Fruit fly (Drosophila melanogaster) whole organism, embryonic: ENCODE data around the gene mat.
A peak's percentile ranks its signal among the peaks of the same experiment; 100 is the strongest.

Experiments
- CG14710 ChIP-seq: fragments of 200-800 bp; sonication (Bioruptor generic); optimal IDR thresholded peaks from 3 replicates; lab custom pipeline; 2019; ENCODE audit warnings: missing biosample characterization, mild to moderate bottlenecking, missing genetic modification characterization, moderate library complexity
- CG16813 ChIP-seq: fragments of 200-800 bp; sonication (Bioruptor generic); IDR thresholded peaks from 3 replicates; pipeline ENCODE4 v1.3.6; 2022; ENCODE audit warnings: missing biosample characterization, missing genetic modification characterization; ENCODE audit not compliant: partially characterized antibody
- CG5245 ChIP-seq: fragments of 200-800 bp; sonication (Bioruptor generic); optimal IDR thresholded peaks from 3 replicates; lab custom pipeline; 2016; ENCODE audit warnings: missing biosample characterization, missing genetic modification characterization
- Camta ChIP-seq: fragments of 200-800 bp; sonication (Bioruptor generic); optimal IDR thresholded peaks from 2 replicates; lab custom pipeline; 2016; ENCODE audit warnings: missing biosample characterization, missing genetic modification characterization
- Sin3A ChIP-seq: fragments of >200 bp; optimal IDR thresholded peaks from 2 replicates; lab custom pipeline; 2018
- al ChIP-seq: fragments of 200-800 bp; sonication (Bioruptor generic); IDR thresholded peaks from 2 replicates; pipeline ENCODE4 v1.3.6; 2022; ENCODE audit warnings: missing biosample characterization, missing genetic modification characterization
- ci ChIP-seq: fragments of 200-800 bp; sonication (Bioruptor generic); IDR thresholded peaks from 3 replicates; pipeline ENCODE4 v1.3.6; 2022; ENCODE audit warnings: missing biosample characterization, missing genetic modification characterization
- dmrt99B ChIP-seq: fragments of 200-800 bp; sonication (Bioruptor generic); optimal IDR thresholded peaks from 2 replicates; lab custom pipeline; 2018; ENCODE audit warnings: missing biosample characterization, mild to moderate bottlenecking, missing genetic modification characterization, moderate library complexity
- klu ChIP-seq: fragments of 200-800 bp; sonication (Bioruptor generic); IDR thresholded peaks from 2 replicates; pipeline ENCODE4 v1.3.6; 2022; ENCODE audit warnings: missing biosample characterization, missing genetic modification characterization

DNA sequence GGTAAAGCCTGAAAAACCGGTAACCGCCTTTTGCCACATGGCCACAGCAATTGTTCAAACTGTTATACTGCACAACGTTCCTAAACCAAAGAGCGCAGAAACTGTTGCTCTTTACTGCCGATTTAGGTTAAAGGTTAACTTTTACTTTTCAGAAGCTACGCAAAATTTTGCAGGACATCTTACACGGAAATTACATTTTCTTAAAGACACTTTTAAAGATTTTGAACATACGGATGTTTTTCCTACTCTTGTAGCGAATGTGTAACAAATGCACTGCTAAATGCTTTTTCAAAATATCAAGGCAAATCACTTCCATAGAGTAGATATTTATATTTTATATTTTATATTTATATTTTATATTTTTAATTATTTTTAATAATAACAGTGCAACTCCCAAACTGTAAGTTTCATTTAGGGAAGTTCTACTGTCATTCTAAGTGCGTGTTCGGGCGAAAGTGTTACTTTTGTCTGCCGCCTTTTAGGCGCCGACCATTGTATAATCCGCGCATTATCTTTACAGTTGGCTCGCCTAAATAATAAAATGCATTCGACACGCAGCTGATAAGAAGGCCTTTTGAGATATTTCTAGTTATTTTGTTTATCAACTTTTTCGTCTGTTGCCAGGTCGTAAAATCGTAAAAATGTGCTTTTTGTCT is 20.3 kb upstream of the mat start:
- TF ChIP-seq Sin3A (lab: Kevin White, UChicago) (no peak), CG5245 (GFP tag; lab: Kevin White, UChicago) (no peak), al (no peak), CG16813 (GFP tag; lab: Robert Waterston, UW) (no peak), Camta (GFP tag; lab: Kevin White, UChicago) (no peak), klu (GFP tag; lab: Robert Waterston, UW) (no peak), ci (GFP tag; lab: Robert Waterston, UW) (no peak), dmrt99B (tag; lab: Kevin White, UChicago) (peak; percentile 58), CG14710 (peak; percentile 2)
